Worm (Caenorhabditis elegans): ENCODE results near the gene F45E1.4.

The F45E1.4 gene

ce11 chrX:7985495-7986029, at the start of gene F45E1.4:
TSS of gene F45E1.4 (plus strand) at chrX:7985979.
- TF ChIP-seq tbx-2 (tag; optimal IDR thresholded peaks at IDR 0.05) (no peak), egl-5 (tag; optimal IDR thresholded peaks at IDR 0.05) (no peak), elt-3 (tag; optimal IDR thresholded peaks at IDR 0.05) (peak in 1 of 3 experiments; percentile 54), fkh-2 (tag; optimal IDR thresholded peaks at IDR 0.05) (no peak), fos-1 (tag; optimal IDR thresholded peaks at IDR 0.05) (no peak), egl-27 (tag; optimal IDR thresholded peaks at IDR 0.05) (no peak), ZK546.5 (tag; optimal IDR thresholded peaks at IDR 0.05) (no peak), nhr-28 (tag; optimal IDR thresholded peaks at IDR 0.05) (no peak), R02D3.7 (tag; optimal IDR thresholded peaks at IDR 0.05) (no peak), nhr-43 (tag; optimal IDR thresholded peaks at IDR 0.05; ENCODE audit: poor library complexity, severe bottlenecking) (peak; percentile 21), ceh-28 (tag; optimal IDR thresholded peaks at IDR 0.05) (peak; percentile 70), nfya-1 (tag; optimal IDR thresholded peaks at IDR 0.05; ENCODE audit: insufficient read depth) (no peak), nhr-12 (tag; optimal IDR thresholded peaks at IDR 0.05) (no peak), lin-39 (tag; optimal IDR thresholded peaks at IDR 0.05) (no peak), nhr-23 (tag; optimal IDR thresholded peaks at IDR 0.05) (peak; percentile 37), zag-1 (tag; optimal IDR thresholded peaks at IDR 0.05) (no peak), nhr-11 (tag; optimal IDR thresholded peaks at IDR 0.05) (no peak)

ce11 chrX:7942675-7943074, 43.1 kb upstream of the F45E1.4 start:
- TF ChIP-seq elt-2 (tag; optimal IDR thresholded peaks at IDR 0.05) (no peak), lsy-12 (tag; optimal IDR thresholded peaks at IDR 0.05) (no peak), snpc-4 (tag; optimal IDR thresholded peaks at IDR 0.05) (no peak), nhr-23 (tag; optimal IDR thresholded peaks at IDR 0.05) (no peak), ztf-11 (tag; optimal IDR thresholded peaks at IDR 0.05) (no peak), egl-27 (tag; optimal IDR thresholded peaks at IDR 0.05) (no peak), ama-1 (optimal IDR thresholded peaks at IDR 0.05) (no peak), elt-1 (tag; optimal IDR thresholded peaks at IDR 0.05) (no peak)

ce11 chrX:7944999-7945398, 40.8 kb upstream of the F45E1.4 start, which contains the start of gene tnt-3:
TSS of gene tnt-3 (minus strand) at chrX:7945099.
- TF ChIP-seq jun-1 (tag; optimal IDR thresholded peaks at IDR 0.05) (no peak), unc-62 (GFP tag; optimal IDR thresholded peaks at IDR 0.05) (no peak), ceh-9 (tag; optimal IDR thresholded peaks at IDR 0.05) (no peak), ZK546.5 (tag; optimal IDR thresholded peaks at IDR 0.05) (no peak), sea-2 (GFP tag; optimal IDR thresholded peaks at IDR 0.05) (no peak), ztf-11 (tag; optimal IDR thresholded peaks at IDR 0.05) (no peak), snpc-4 (tag; optimal IDR thresholded peaks at IDR 0.05) (no peak), ceh-28 (tag; optimal IDR thresholded peaks at IDR 0.05) (no peak), nhr-23 (tag; optimal IDR thresholded peaks at IDR 0.05) (no peak), ztf-4 (tag; optimal IDR thresholded peaks at IDR 0.05) (no peak), lin-15B (tag; optimal IDR thresholded peaks at IDR 0.05) (no peak), nhr-12 (tag; optimal IDR thresholded peaks at IDR 0.05) (no peak), ceh-82 (tag; optimal IDR thresholded peaks at IDR 0.05) (no peak), nhr-67 (tag; optimal IDR thresholded peaks at IDR 0.05) (no peak), daf-12 (tag; optimal IDR thresholded peaks at IDR 0.05) (no peak), mdl-1 (tag; optimal IDR thresholded peaks at IDR 0.05) (no peak), nhr-11 (tag; optimal IDR thresholded peaks at IDR 0.05) (no peak), elt-1 (tag; optimal IDR thresholded peaks at IDR 0.05) (no peak)

- TF ChIP-seq unc-39 (tag; optimal IDR thresholded peaks at IDR 0.05), result no peak
- TF ChIP-seq egl-5 (tag; optimal IDR thresholded peaks at IDR 0.05), result peak; percentile 69
- no peak for TF ChIP-seq lin-15B (tag; optimal IDR thresholded peaks at IDR 0.05)
Observed at ce11 chrX:7945438-7945837, 40.3 kb upstream of the F45E1.4 start.

ce11 chrX:7951578-7951977, 34.2 kb upstream of the F45E1.4 start:
- no peak for TF ChIP-seq elt-3 (tag; optimal IDR thresholded peaks at IDR 0.05)
- TF ChIP-seq mdl-1 (tag; optimal IDR thresholded peaks at IDR 0.05), result peak; percentile 40
- TF ChIP-seq ceh-9 (tag; optimal IDR thresholded peaks at IDR 0.05), result no peak
- TF ChIP-seq lin-15B (tag; optimal IDR thresholded peaks at IDR 0.05), result peak; percentile 36
- peak; percentile 83 for TF ChIP-seq egl-5 (tag; optimal IDR thresholded peaks at IDR 0.05)
- TF ChIP-seq nhr-28 (tag; optimal IDR thresholded peaks at IDR 0.05), result no peak
- no peak for TF ChIP-seq mml-1 (tag; optimal IDR thresholded peaks at IDR 0.05)
- no peak for TF ChIP-seq ZK546.5 (tag; optimal IDR thresholded peaks at IDR 0.05)
- no peak for TF ChIP-seq nhr-237 (tag; optimal IDR thresholded peaks at IDR 0.05)
- TF ChIP-seq ceh-28 (tag; optimal IDR thresholded peaks at IDR 0.05), result peak; percentile 64
- peak; percentile 38 for TF ChIP-seq unc-39 (tag; optimal IDR thresholded peaks at IDR 0.05)
- no peak for TF ChIP-seq ztf-4 (tag; optimal IDR thresholded peaks at IDR 0.05)
- no peak for TF ChIP-seq nhr-25 (tag; optimal IDR thresholded peaks at IDR 0.05)
- TF ChIP-seq fos-1 (tag; optimal IDR thresholded peaks at IDR 0.05), result no peak
- peak; percentile 77 for TF ChIP-seq pha-4 (tag; optimal IDR thresholded peaks at IDR 0.05)
- TF ChIP-seq sea-2 (GFP tag; optimal IDR thresholded peaks at IDR 0.05), result no peak
- TF ChIP-seq pqm-1 (tag; optimal IDR thresholded peaks at IDR 0.05), result no peak
- no peak for TF ChIP-seq nhr-12 (tag; optimal IDR thresholded peaks at IDR 0.05)
- TF ChIP-seq ztf-11 (tag; optimal IDR thresholded peaks at IDR 0.05), result no peak
- TF ChIP-seq nfya-1 (tag; optimal IDR thresholded peaks at IDR 0.05; ENCODE audit: insufficient read depth), result peak; percentile 77
- TF ChIP-seq snpc-4 (tag; optimal IDR thresholded peaks at IDR 0.05), result peak; percentile 21
- TF ChIP-seq fkh-10 (GFP tag; optimal IDR thresholded peaks at IDR 0.05), result peak; percentile 73
- TF ChIP-seq zag-1 (tag; optimal IDR thresholded peaks at IDR 0.05), result no peak
- peak; percentile 76 for TF ChIP-seq nhr-11 (tag; optimal IDR thresholded peaks at IDR 0.05)
- no peak for TF ChIP-seq daf-12 (tag; optimal IDR thresholded peaks at IDR 0.05)
- peak; percentile 39 for TF ChIP-seq elt-1 (tag; optimal IDR thresholded peaks at IDR 0.05)
- no peak for TF ChIP-seq R02D3.7 (tag; optimal IDR thresholded peaks at IDR 0.05)
- no peak for TF ChIP-seq eor-1 (tag; optimal IDR thresholded peaks at IDR 0.05)
- no peak for TF ChIP-seq nhr-67 (tag; optimal IDR thresholded peaks at IDR 0.05)
